Worm (Caenorhabditis elegans) whole organism, L3 larva: ENCODE measurements around the gene C55C3.4.

Experiments used
- R02D3.7 ChIP-seq: fragments of 150-350 bp; optimal IDR thresholded peaks from 2 replicates; lab custom pipeline; 2014; ENCODE audit warnings: missing biosample characterization, missing genetic modification characterization
- ama-1 ChIP-seq: fragments of 150-350 bp; optimal IDR thresholded peaks from 2 replicates; lab custom pipeline; 2018
- elt-2 ChIP-seq: sonication (generic microtip); optimal IDR thresholded peaks from 2 replicates; lab custom pipeline; 2016; ENCODE audit warnings: missing genetic modification reagents, mild to moderate bottlenecking, missing genetic modification characterization, missing compliant biosample characterization
- eor-1 ChIP-seq, 2 experiments: fragments of 150-350 bp; optimal IDR thresholded peaks; 2 replicates each; lab custom pipeline; 2014 to 2018; ENCODE audit warnings: missing biosample characterization in 2 of 2, missing genetic modification characterization in 2 of 2
- sea-2 ChIP-seq: fragments of 150-350 bp; sonication (generic microtip); optimal IDR thresholded peaks from 4 replicates; lab custom pipeline; 2014; ENCODE audit warnings: missing biosample characterization, missing genetic modification reagents, missing genetic modification characterization
- unc-62 ChIP-seq: fragments of 150-350 bp; sonication (generic microtip); optimal IDR thresholded peaks from 4 replicates; lab custom pipeline; 2014; ENCODE audit warnings: missing biosample characterization, missing genetic modification reagents, missing genetic modification characterization

DNA sequence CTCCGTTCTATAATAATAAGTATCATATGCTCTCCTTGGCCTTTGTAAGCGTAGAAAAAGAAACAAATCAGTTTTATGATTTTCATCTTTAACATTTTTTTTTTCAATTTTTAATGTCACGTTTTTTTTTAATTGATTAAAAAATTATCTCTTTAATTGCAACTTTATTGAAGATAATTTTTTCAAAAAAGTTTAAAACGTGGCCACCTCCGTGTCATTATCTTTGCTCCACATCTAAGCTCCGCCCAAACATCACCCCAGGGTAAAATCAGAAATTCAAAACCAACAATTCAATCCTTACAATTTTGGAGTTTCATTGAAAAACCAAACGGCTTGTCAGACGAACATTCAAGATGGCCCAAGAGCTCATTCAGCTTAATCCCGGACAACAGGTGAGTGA is 46.3 kb downstream of the C55C3.4 start, which contains the start of gene ttbk-8.2:
- TF ChIP-seq unc-62 (GFP tag; lab: Kevin White, UChicago) (no peak), elt-2 (no peak), sea-2 (no peak), R02D3.7 (no peak), ama-1 (lab: Kevin White, UChicago) (no peak), eor-1 (tag; optimal IDR thresholded peaks at IDR 0.05; lab: Kevin White, UChicago) (no peak)
